Worm (Caenorhabditis elegans): ENCODE data around the gene tag-281.

- no peak for TF ChIP-seq snpc-4 (tag; optimal IDR thresholded peaks at IDR 0.05)
- no peak for TF ChIP-seq nhr-12 (tag; optimal IDR thresholded peaks at IDR 0.05)
- TF ChIP-seq ztf-11 (tag; optimal IDR thresholded peaks at IDR 0.05) = no peak
- no peak for TF ChIP-seq unc-62 (GFP tag; optimal IDR thresholded peaks at IDR 0.05)
Observed at ce11 chrII:12425644-12426222, 33.8 kb upstream of the tag-281 start, which contains the start of gene daf-22.
